Fruit fly (Drosophila melanogaster): Measurements from ENCODE around the gene CG4186.

The CG4186 gene

dm6 chr3L:20798325-20798846, 29.0 kb downstream of the CG4186 start, which contains the start of the genes CG3698 and tzn (continued):
- peak; percentile 82 for TF ChIP-seq CG3838 (GFP tag; optimal IDR thresholded peaks at IDR 0.05)
- peak; percentile 82 for TF ChIP-seq CG10462 (GFP tag; optimal IDR thresholded peaks at IDR 0.05)
- peak; percentile 94 for TF ChIP-seq CG43689 (GFP tag; IDR thresholded peaks at IDR 0.05)
- peak; percentile 72; the same call in 1 of the 2 replicates for TF ChIP-seq Poxn (GFP tag; IDR thresholded peaks at IDR 0.05)
- peak; percentile 79 to 87 for TF ChIP-seq chif (GFP tag; optimal IDR thresholded peaks at IDR 0.05)
- peak; percentile 89 for TF ChIP-seq Hsf (GFP tag; optimal IDR thresholded peaks at IDR 0.05)
- TF ChIP-seq NFAT (GFP tag; IDR thresholded peaks at IDR 0.05) = peak; percentile 97
- peak; percentile 69 for TF ChIP-seq Antp (GFP tag; optimal IDR thresholded peaks at IDR 0.05)
- peak; percentile 89 for TF ChIP-seq CG4854 (GFP tag; optimal IDR thresholded peaks at IDR 0.05)
- TF ChIP-seq gfzf (GFP tag; optimal IDR thresholded peaks at IDR 0.05) = peak; percentile 85
- peak; percentile 89 for TF ChIP-seq CG3726 (GFP tag; IDR thresholded peaks at IDR 0.05)
- TF ChIP-seq CG2875 (GFP tag; optimal IDR thresholded peaks at IDR 0.05) = peak; percentile 96
- peak; percentile 66 for TF ChIP-seq HmgD (GFP tag; optimal IDR thresholded peaks at IDR 0.05)
- no peak for TF ChIP-seq CG6254 (GFP tag; optimal IDR thresholded peaks at IDR 0.05)
- TF ChIP-seq CG8924 (tag; optimal IDR thresholded peaks at IDR 0.05) = peak; percentile 78
- TF ChIP-seq CG2202 (tag; optimal IDR thresholded peaks at IDR 0.05) = peak; percentile 89
- TF ChIP-seq CG16815 (GFP tag; optimal IDR thresholded peaks at IDR 0.05) = peak; percentile 87
- TF ChIP-seq Neu2 (GFP tag; optimal IDR thresholded peaks at IDR 0.05; ENCODE audit: borderline replicate concordance) = no peak
- TF ChIP-seq row (GFP tag; IDR thresholded peaks at IDR 0.05) = peak; percentile 73
- peak; percentile 87 for TF ChIP-seq CG10979 (tag; optimal IDR thresholded peaks at IDR 0.05)
- TF ChIP-seq chinmo (GFP tag; IDR thresholded peaks at IDR 0.05; ENCODE audit: partially characterized antibody) = no peak
- peak; percentile 97 for TF ChIP-seq vvl (GFP tag; IDR thresholded peaks at IDR 0.05)
- peak; percentile 81 for TF ChIP-seq HLH54F (GFP tag; optimal IDR thresholded peaks at IDR 0.05)
- no peak for TF ChIP-seq sna (GFP tag; IDR thresholded peaks at IDR 0.05; ENCODE audit: partially characterized antibody)
- no peak; the same call in 1 of the 2 replicates for TF ChIP-seq CG31441 (GFP tag; IDR thresholded peaks at IDR 0.05)
- TF ChIP-seq Oli (tag; optimal IDR thresholded peaks at IDR 0.05) = peak; percentile 86
- TF ChIP-seq wek (GFP tag; optimal IDR thresholded peaks at IDR 0.05) = peak; percentile 87
- TF ChIP-seq shn (GFP tag; optimal IDR thresholded peaks at IDR 0.05) = peak; percentile 83
- TF ChIP-seq Doc2 (GFP tag; IDR thresholded peaks at IDR 0.05) = peak; percentile 62; the same call in 1 of the 2 replicates
- peak; percentile 88 for TF ChIP-seq Dad (GFP tag; optimal IDR thresholded peaks at IDR 0.05)
- TF ChIP-seq CG18476 (GFP tag; optimal IDR thresholded peaks at IDR 0.05) = peak; percentile 67
- TF ChIP-seq CG16779 (GFP tag; IDR thresholded peaks at IDR 0.05) = peak; percentile 84
- TF ChIP-seq Sox102F (GFP tag; optimal IDR thresholded peaks at IDR 0.05) = no peak
- peak; percentile 88 for TF ChIP-seq CG4707 (GFP tag; optimal IDR thresholded peaks at IDR 0.05)
- peak; percentile 95 for TF ChIP-seq CG17328 (GFP tag; IDR thresholded peaks at IDR 0.05)
- TF ChIP-seq ci (GFP tag; IDR thresholded peaks at IDR 0.05) = peak; percentile 99
- peak; percentile 45 for TF ChIP-seq Atf3 (GFP tag; optimal IDR thresholded peaks at IDR 0.05)
- peak; percentile 92 for TF ChIP-seq Fer3 (tag; optimal IDR thresholded peaks at IDR 0.05)
- no peak for TF ChIP-seq CG7745 (tag; optimal IDR thresholded peaks at IDR 0.05)
- no peak for TF ChIP-seq CG5180 (GFP tag; optimal IDR thresholded peaks at IDR 0.05)
- no peak for TF ChIP-seq pan (optimal IDR thresholded peaks at IDR 0.05)
- TF ChIP-seq pan (GFP tag; optimal IDR thresholded peaks at IDR 0.05 in 1 of 2, IDR thresholded peaks at IDR 0.05 in 1 of 2) = peak in 1 of 2 experiments; percentile 94
- peak; percentile 84 for TF ChIP-seq Hey (tag; optimal IDR thresholded peaks at IDR 0.05)
- peak; percentile 88 for TF ChIP-seq az2 (GFP tag; optimal IDR thresholded peaks at IDR 0.05)
- TF ChIP-seq cg (GFP tag; optimal IDR thresholded peaks at IDR 0.05) = no peak
- TF ChIP-seq Vsx1 (GFP tag; optimal IDR thresholded peaks at IDR 0.05) = no peak
- 0 out of 3 replicates have a peak, but pooled peaks have one; percentile 35 for TF ChIP-seq jigr1 (GFP tag; IDR thresholded peaks at IDR 0.05)
- peak; percentile 87 for TF ChIP-seq psq (GFP tag; optimal IDR thresholded peaks at IDR 0.05)
- no peak for TF ChIP-seq mld (GFP tag; IDR thresholded peaks at IDR 0.05; ENCODE audit: partially characterized antibody)
- TF ChIP-seq jing (GFP tag; optimal IDR thresholded peaks at IDR 0.05) = peak; percentile 83
